Fruit fly (Drosophila melanogaster) whole organism, pupa: ENCODE data around the gene CG43362.

Experiments
- CG10348 ChIP-seq: fragments of 200-800 bp; sonication (Bioruptor generic); IDR thresholded peaks from 2 replicates; pipeline ENCODE4 v1.3.6; 2022; ENCODE audit warnings: missing biosample characterization, missing genetic modification characterization
- CG12605 ChIP-seq: fragments of 200-800 bp; sonication (Bioruptor generic); IDR thresholded peaks from 2 replicates; pipeline ENCODE4 v1.3.6; 2022; ENCODE audit warnings: missing biosample characterization, missing genetic modification characterization
- CG13204 ChIP-seq: fragments of 200-800 bp; sonication (Bioruptor generic); optimal IDR thresholded peaks from 2 replicates; lab custom pipeline; 2018; ENCODE audit warnings: missing biosample characterization, mild to moderate bottlenecking, missing genetic modification characterization, moderate library complexity
- CG14655 ChIP-seq: fragments of 200-800 bp; sonication (Bioruptor generic); optimal IDR thresholded peaks from 3 replicates; lab custom pipeline; 2017; ENCODE audit warnings: mild to moderate bottlenecking, missing biosample characterization, missing genetic modification reagents, missing genetic modification characterization
- CG15710 ChIP-seq: fragments of 200-800 bp; sonication (Bioruptor generic); optimal IDR thresholded peaks from 2 replicates; lab custom pipeline; 2018; ENCODE audit warnings: missing biosample characterization, mild to moderate bottlenecking, missing genetic modification characterization, moderate library complexity
- CG17806 ChIP-seq: fragments of 200-800 bp; sonication (Bioruptor generic); optimal IDR thresholded peaks from 2 replicates; lab custom pipeline; 2018; ENCODE audit warnings: missing biosample characterization, mild to moderate bottlenecking, missing genetic modification characterization, moderate library complexity
- CG32121 ChIP-seq: fragments of 200-800 bp; sonication (Bioruptor generic); IDR thresholded peaks from 2 replicates; pipeline ENCODE4 v1.3.6; 2022; ENCODE audit warnings: missing biosample characterization, missing genetic modification characterization
- CG34367 ChIP-seq: fragments of 200-800 bp; sonication (Bioruptor generic); optimal IDR thresholded peaks from 2 replicates; lab custom pipeline; 2018; ENCODE audit warnings: missing biosample characterization, mild to moderate bottlenecking, missing genetic modification characterization
- CG4496 ChIP-seq: fragments of 200-800 bp; sonication (Bioruptor generic); IDR thresholded peaks from 3 replicates; pipeline ENCODE4 v1.3.6; 2022; ENCODE audit warnings: missing biosample characterization, missing genetic modification characterization
- CG8159 ChIP-seq: fragments of 200-800 bp; sonication (Bioruptor generic); optimal IDR thresholded peaks from 3 replicates; lab custom pipeline; 2018; ENCODE audit warnings: missing biosample characterization, mild to moderate bottlenecking, missing genetic modification characterization, moderate library complexity
- CG8301 ChIP-seq: fragments of 200-800 bp; sonication (Bioruptor generic); optimal IDR thresholded peaks from 2 replicates; lab custom pipeline; 2018; ENCODE audit warnings: missing biosample characterization, mild to moderate bottlenecking, missing genetic modification characterization
- CG9948 ChIP-seq: fragments of 200-800 bp; sonication (Bioruptor generic); optimal IDR thresholded peaks from 2 replicates; lab custom pipeline; 2018; ENCODE audit warnings: missing biosample characterization, mild to moderate bottlenecking, missing genetic modification characterization, moderate library complexity
- D1 ChIP-seq: fragments of 200-800 bp; sonication (Bioruptor generic); optimal IDR thresholded peaks from 2 replicates; lab custom pipeline; 2018; ENCODE audit warnings: missing biosample characterization, mild to moderate bottlenecking, missing genetic modification characterization, moderate library complexity
- EcR ChIP-seq: fragments of 200-800 bp; sonication (Bioruptor generic); optimal IDR thresholded peaks from 3 replicates; lab custom pipeline; 2019; ENCODE audit warnings: missing biosample characterization, missing genetic modification characterization, mild to moderate bottlenecking, moderate library complexity, missing genetic modification reagents
- Ets98B ChIP-seq: fragments of 200-800 bp; sonication (Bioruptor generic); IDR thresholded peaks from 2 replicates; pipeline ENCODE4 v1.3.6; 2022; ENCODE audit warnings: missing biosample characterization, missing genetic modification characterization
- Pif1A ChIP-seq: fragments of 200-800 bp; sonication (Bioruptor generic); optimal IDR thresholded peaks from 3 replicates; lab custom pipeline; 2016; ENCODE audit warnings: missing biosample characterization, missing genetic modification characterization
- Pif1B ChIP-seq: fragments of 200-800 bp; sonication (Bioruptor generic); optimal IDR thresholded peaks from 3 replicates; lab custom pipeline; 2016; ENCODE audit warnings: missing biosample characterization, missing genetic modification characterization
- Snoo ChIP-seq: fragments of 200-800 bp; sonication (Bioruptor generic); optimal IDR thresholded peaks from 3 replicates; lab custom pipeline; 2017; ENCODE audit warnings: missing biosample characterization, mild to moderate bottlenecking, missing genetic modification characterization, inconsistent platforms
- fd96Ca ChIP-seq: fragments of 200-800 bp; sonication (Bioruptor generic); IDR thresholded peaks from 3 replicates; pipeline ENCODE4 v1.3.6; 2022; ENCODE audit warnings: missing biosample characterization, missing genetic modification characterization
- gl ChIP-seq: fragments of 200-800 bp; sonication (Bioruptor generic); optimal IDR thresholded peaks from 2 replicates; lab custom pipeline; 2018; ENCODE audit warnings: missing biosample characterization, mild to moderate bottlenecking, missing genetic modification characterization
- rn ChIP-seq: fragments of 200-800 bp; sonication (Bioruptor generic); IDR thresholded peaks from 2 replicates; pipeline ENCODE4 v1.3.6; 2022; ENCODE audit warnings: missing biosample characterization, missing genetic modification characterization

CG43362 gene

DNA sequence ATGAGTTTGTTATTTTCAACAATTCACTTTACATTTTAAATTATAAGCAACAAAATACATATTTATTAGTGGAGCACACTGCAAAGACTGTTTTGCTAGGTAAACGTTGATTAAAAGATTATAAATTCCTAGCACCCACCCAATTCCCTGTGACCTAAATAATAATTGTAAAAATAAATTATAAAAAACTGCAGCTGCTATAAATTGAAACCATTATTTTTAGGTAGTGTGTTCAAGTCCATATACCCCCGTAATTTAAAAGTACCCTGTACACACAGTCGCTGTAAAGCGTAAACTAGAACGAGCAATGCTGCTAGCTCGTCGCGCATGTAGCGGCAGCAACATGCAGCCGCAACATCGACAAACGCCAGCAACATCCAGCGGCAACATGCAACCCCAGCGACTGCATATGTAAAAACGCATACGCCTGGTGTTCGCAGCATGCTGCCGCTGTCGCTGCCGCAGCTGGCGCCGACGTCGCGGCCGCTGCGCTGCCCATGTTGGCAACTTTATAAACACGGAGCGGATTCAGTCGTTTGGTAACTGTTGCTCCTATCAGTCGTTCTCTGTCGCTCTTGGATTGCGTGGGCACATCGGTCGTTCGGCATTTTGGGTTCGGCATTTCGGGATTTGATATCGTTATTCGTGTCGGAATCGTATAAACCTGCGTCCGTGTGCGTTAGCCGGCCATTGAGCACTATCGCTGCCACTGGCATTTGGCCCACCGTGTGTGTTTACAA, 28.5 kb upstream of the CG43362 start, which contains the start of gene Fas3:
TSS of gene Fas3 (plus strand) at position 526 of the 740 bp plus-strand sequence.
- no peak for TF ChIP-seq fd96Ca (GFP tag; lab: Robert Waterston, UW)
- peak; percentile 28; the same call in 1 of the 2 replicates for TF ChIP-seq Ets98B (GFP tag; lab: Robert Waterston, UW)
- TF ChIP-seq CG13204 (GFP tag; lab: Kevin White, UChicago), result peak; percentile 16
- peak; percentile 15 for TF ChIP-seq D1 (tag; lab: Kevin White, UChicago)
- TF ChIP-seq CG12605 (GFP tag; lab: Robert Waterston, UW), result no peak
- no peak for TF ChIP-seq rn
- TF ChIP-seq Pif1A, result no peak
- peak; percentile 58 for TF ChIP-seq CG4496
- TF ChIP-seq CG17806 (tag; lab: Kevin White, UChicago), result no peak
- TF ChIP-seq CG34367, result no peak
- TF ChIP-seq Snoo (tag; lab: Kevin White, UChicago), result peak; percentile 35
- TF ChIP-seq EcR, result peak; percentile 16
- peak; percentile 12 for TF ChIP-seq Pif1B
- TF ChIP-seq CG10348 (GFP tag; lab: Robert Waterston, UW), result no peak
- TF ChIP-seq gl (tag; lab: Kevin White, UChicago), result no peak
- peak; percentile 18 for TF ChIP-seq CG8159 (tag; lab: Kevin White, UChicago)
- no peak for TF ChIP-seq CG9948 (tag; lab: Kevin White, UChicago)
- 0 out of 2 replicates have a peak, but pooled peaks have one; percentile 7 for TF ChIP-seq CG32121
- peak; percentile 37 for TF ChIP-seq CG14655 (GFP tag; lab: Kevin White, UChicago)
- TF ChIP-seq CG8301 (tag; lab: Kevin White, UChicago), result peak; percentile 10
- TF ChIP-seq CG15710 (tag; lab: Kevin White, UChicago), result no peak

- TF ChIP-seq gl (tag; lab: Kevin White, UChicago), result no peak
- TF ChIP-seq CG34367, result no peak
- no peak for TF ChIP-seq CG15710 (tag; lab: Kevin White, UChicago)
- TF ChIP-seq CG32121, result peak; percentile 24; the same call in 1 of the 2 replicates
- no peak for TF ChIP-seq CG9948 (tag; lab: Kevin White, UChicago)
- TF ChIP-seq CG10348 (GFP tag; lab: Robert Waterston, UW), result no peak
- TF ChIP-seq rn, result no peak
- TF ChIP-seq CG13204 (GFP tag; lab: Kevin White, UChicago), result no peak
- peak; percentile 27 for TF ChIP-seq CG14655 (GFP tag; lab: Kevin White, UChicago)
- peak; percentile 21 for TF ChIP-seq CG8301 (tag; lab: Kevin White, UChicago)
- TF ChIP-seq CG17806 (tag; lab: Kevin White, UChicago), result peak; percentile 13
- TF ChIP-seq CG8159 (tag; lab: Kevin White, UChicago), result peak; percentile 21
- peak; percentile 13; the same call in 1 of the 3 replicates for TF ChIP-seq CG4496
These were observed 24.2 kb upstream of the CG43362 start for dm6 chr2L:18315454-18315853.

DNA sequence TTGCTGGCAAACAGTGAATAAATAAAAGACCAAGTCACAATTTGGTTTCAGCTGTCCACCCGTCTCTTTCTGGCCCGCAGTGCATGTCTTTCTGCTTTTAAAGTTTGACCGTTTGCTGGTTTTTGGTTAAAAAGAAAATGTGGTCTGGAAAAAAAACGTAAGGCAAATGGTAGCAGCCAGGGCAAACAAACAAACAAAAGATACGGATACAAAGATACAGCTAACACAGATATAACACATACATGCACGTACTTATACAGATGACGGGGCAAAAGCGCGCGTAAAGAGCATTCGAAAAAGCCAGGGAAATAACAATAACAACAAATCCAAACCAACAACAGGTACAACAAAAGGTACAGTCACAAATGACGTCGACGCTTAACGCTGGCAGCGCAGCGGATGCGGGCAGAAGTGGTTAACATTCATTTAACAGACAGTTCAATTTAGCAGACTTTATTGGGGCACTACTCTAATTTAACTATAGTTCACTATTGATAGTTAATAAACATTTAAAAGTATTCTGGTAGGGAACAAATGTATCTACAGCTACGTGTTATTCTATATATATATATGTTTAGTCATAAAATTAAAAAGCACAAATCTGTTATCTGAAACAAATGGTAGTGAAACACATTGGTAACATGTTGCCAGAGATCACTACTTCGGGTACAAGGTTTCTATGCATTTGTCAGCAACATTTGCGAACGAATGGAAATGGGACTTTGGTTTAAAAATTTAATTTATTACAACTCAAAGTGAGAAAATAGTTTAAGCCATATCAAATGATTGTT, 22.9 kb upstream of the CG43362 start:
- TF ChIP-seq CG9948 (tag; lab: Kevin White, UChicago) (no peak), Pif1B (no peak), CG13204 (GFP tag; lab: Kevin White, UChicago) (no peak), CG12605 (GFP tag; lab: Robert Waterston, UW) (peak; percentile 40; the same call in 1 of the 2 replicates), D1 (tag; lab: Kevin White, UChicago) (no peak), Snoo (tag; lab: Kevin White, UChicago) (no peak), CG10348 (GFP tag; lab: Robert Waterston, UW) (no peak), rn (no peak), CG8301 (tag; lab: Kevin White, UChicago) (no peak), CG14655 (GFP tag; lab: Kevin White, UChicago) (no peak), CG4496 (no peak), CG34367 (no peak), CG8159 (tag; lab: Kevin White, UChicago) (no peak), CG17806 (tag; lab: Kevin White, UChicago) (no peak), gl (tag; lab: Kevin White, UChicago) (no peak), Ets98B (GFP tag; lab: Robert Waterston, UW) (0 out of 2 replicates have a peak, but pooled peaks have one; percentile 29), CG15710 (tag; lab: Kevin White, UChicago) (no peak), fd96Ca (GFP tag; lab: Robert Waterston, UW) (peak; percentile 56; the same call in 1 of the 3 replicates), Pif1A (no peak), EcR (peak; percentile 27), CG32121 (no peak)

DNA sequence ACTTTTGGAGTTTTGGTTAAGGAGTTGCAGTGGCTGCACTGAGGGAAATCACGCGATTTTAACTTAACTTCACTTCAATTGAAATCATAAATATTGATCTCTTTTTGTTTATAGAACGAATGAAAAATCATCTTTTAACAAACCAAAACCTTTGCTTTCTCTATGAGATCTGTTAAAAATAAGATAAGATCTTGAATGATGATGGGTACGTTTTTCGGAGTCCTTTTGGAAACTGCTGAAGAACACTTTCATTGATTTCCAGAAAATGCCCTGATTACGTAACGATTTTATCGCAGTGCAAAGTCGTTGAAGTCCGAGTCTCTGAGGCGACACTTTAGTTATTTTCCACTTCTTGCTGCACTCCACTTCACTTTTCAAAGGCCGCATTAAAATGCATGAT, 21.0 kb upstream of the CG43362 start:
- TF ChIP-seq D1 (tag; lab: Kevin White, UChicago) (peak; percentile 72), Ets98B (GFP tag; lab: Robert Waterston, UW) (no peak), CG14655 (GFP tag; lab: Kevin White, UChicago) (peak; percentile 92), CG4496 (peak; percentile 35; the same call in 1 of the 3 replicates), CG8159 (tag; lab: Kevin White, UChicago) (peak; percentile 94), CG17806 (tag; lab: Kevin White, UChicago) (peak; percentile 94), CG9948 (tag; lab: Kevin White, UChicago) (peak; percentile 96), Pif1B (peak; percentile 81), CG15710 (tag; lab: Kevin White, UChicago) (peak; percentile 91), CG12605 (GFP tag; lab: Robert Waterston, UW) (peak; percentile 27; the same call in 1 of the 2 replicates), EcR (no peak), CG32121 (0 out of 2 replicates have a peak, but pooled peaks have one; percentile 60), CG13204 (GFP tag; lab: Kevin White, UChicago) (peak; percentile 51), CG34367 (peak; percentile 90), Pif1A (peak; percentile 83), Snoo (tag; lab: Kevin White, UChicago) (peak; percentile 86), gl (tag; lab: Kevin White, UChicago) (peak; percentile 73), CG8301 (tag; lab: Kevin White, UChicago) (peak; percentile 80), rn (peak; percentile 30; the same call in 1 of the 2 replicates), CG10348 (GFP tag; lab: Robert Waterston, UW) (no peak), fd96Ca (GFP tag; lab: Robert Waterston, UW) (peak; percentile 41; the same call in 2 of the 3 replicates)
